Fruit fly (Drosophila melanogaster) whole organism, embryonic: ENCODE results near the gene Gyc88E.

Experiments
- Awh ChIP-seq: fragments of 200-800 bp; sonication (Bioruptor generic); IDR thresholded peaks from 2 replicates; pipeline ENCODE4, ENCODE4 v1.3.6; 2022; ENCODE audit warnings: missing biosample characterization, missing genetic modification characterization
- B-H1 ChIP-seq: fragments of 200-800 bp; sonication (Bioruptor generic); IDR thresholded peaks from 3 replicates; pipeline ENCODE4 v1.3.6; 2022; ENCODE audit warnings: missing biosample characterization, missing genetic modification characterization
- C15 ChIP-seq: fragments of 200-800 bp; sonication (Bioruptor generic); IDR thresholded peaks from 3 replicates; pipeline ENCODE4 v1.3.6; 2022; ENCODE audit warnings: missing biosample characterization, missing genetic modification characterization
- CG11504 ChIP-seq: fragments of 200-800 bp; sonication (Bioruptor generic); optimal IDR thresholded peaks from 3 replicates; lab custom pipeline; 2019; ENCODE audit warnings: missing biosample characterization, mild to moderate bottlenecking, missing genetic modification characterization, moderate library complexity
- CG13296 ChIP-seq: fragments of 200-800 bp; sonication (Bioruptor generic); optimal IDR thresholded peaks from 3 replicates; lab custom pipeline; 2018; ENCODE audit warnings: missing biosample characterization, mild to moderate bottlenecking, missing genetic modification characterization
- CG13624 ChIP-seq: fragments of 200-800 bp; sonication (Bioruptor generic); optimal IDR thresholded peaks from 2 replicates; lab custom pipeline; 2016; ENCODE audit warnings: missing biosample characterization, missing genetic modification characterization
- CG14441 ChIP-seq: fragments of 200-800 bp; sonication (Bioruptor generic); IDR thresholded peaks from 2 replicates; pipeline ENCODE4 v1.3.6; 2022; ENCODE audit warnings: missing biosample characterization, missing genetic modification characterization
- CG15514 ChIP-seq: fragments of 200-800 bp; sonication (Bioruptor generic); optimal IDR thresholded peaks from 3 replicates; lab custom pipeline; 2017; ENCODE audit warnings: missing biosample characterization, missing genetic modification characterization, mild to moderate bottlenecking, moderate library complexity, missing genetic modification reagents
- CG15601 ChIP-seq: fragments of 200-800 bp; sonication (Bioruptor generic); optimal IDR thresholded peaks from 3 replicates; lab custom pipeline; 2019; ENCODE audit warnings: missing biosample characterization, mild to moderate bottlenecking, missing genetic modification characterization, moderate library complexity
- CG1832 ChIP-seq: fragments of 200-800 bp; sonication (Bioruptor generic); optimal IDR thresholded peaks from 2 replicates; lab custom pipeline; 2017; ENCODE audit warnings: missing biosample characterization, mild to moderate bottlenecking, missing genetic modification characterization, inconsistent platforms
- CG33557 ChIP-seq: fragments of 200-800 bp; sonication (Bioruptor generic); optimal IDR thresholded peaks from 2 replicates; lab custom pipeline; 2019; ENCODE audit warnings: missing biosample characterization, mild to moderate bottlenecking, missing genetic modification characterization, moderate library complexity
- CG5180 ChIP-seq: fragments of 200-800 bp; sonication (Bioruptor generic); optimal IDR thresholded peaks from 3 replicates; lab custom pipeline; 2017; ENCODE audit warnings: missing biosample characterization, missing genetic modification characterization, mild to moderate bottlenecking, moderate library complexity, missing genetic modification reagents
- CG6272 ChIP-seq: fragments of 200-800 bp; sonication (Bioruptor generic); IDR thresholded peaks from 2 replicates; pipeline ENCODE4 v1.3.6; 2022; ENCODE audit warnings: missing biosample characterization, missing genetic modification characterization
- CG6683 ChIP-seq: fragments of 200-800 bp; sonication (Bioruptor generic); optimal IDR thresholded peaks from 2 replicates; lab custom pipeline; 2017; ENCODE audit warnings: missing biosample characterization, mild to moderate bottlenecking, missing genetic modification characterization, missing genetic modification reagents
- CG7357 ChIP-seq: fragments of 200-800 bp; sonication (Bioruptor generic); IDR thresholded peaks from 3 replicates; pipeline ENCODE4 v1.3.6; 2022; ENCODE audit warnings: missing biosample characterization, missing genetic modification characterization
- CG9727 ChIP-seq: fragments of 200-800 bp; sonication (Bioruptor generic); optimal IDR thresholded peaks from 3 replicates; lab custom pipeline; 2017; ENCODE audit warnings: missing biosample characterization, mild to moderate bottlenecking, missing genetic modification characterization
- CG9876 ChIP-seq: fragments of 200-800 bp; sonication (Bioruptor generic); optimal IDR thresholded peaks from 2 replicates; lab custom pipeline; 2016; ENCODE audit warnings: missing biosample characterization, missing genetic modification characterization
- CG9932 ChIP-seq: fragments of 200-800 bp; sonication (Bioruptor generic); IDR thresholded peaks from 2 replicates; pipeline ENCODE4 v1.3.6; 2022; ENCODE audit warnings: missing biosample characterization, missing genetic modification characterization
- Dad ChIP-seq: fragments of 200-800 bp; sonication (Bioruptor generic); optimal IDR thresholded peaks from 3 replicates; lab custom pipeline; 2016; ENCODE audit warnings: missing biosample characterization, missing genetic modification characterization
- Dip3 ChIP-seq: fragments of 200-800 bp; sonication (Bioruptor generic); optimal IDR thresholded peaks from 3 replicates; lab custom pipeline; 2016; ENCODE audit warnings: missing biosample characterization, missing genetic modification characterization
- Dll ChIP-seq: fragments of 200-800 bp; sonication (Bioruptor generic); IDR thresholded peaks from 4 replicates; pipeline ENCODE4 v1.3.6; 2022; ENCODE audit warnings: missing biosample characterization, missing genetic modification characterization; ENCODE audit not compliant: partially characterized antibody
- Gug ChIP-seq: fragments of 200-800 bp; sonication (Bioruptor generic); IDR thresholded peaks from 4 replicates; pipeline ENCODE4 v1.3.6; 2022; ENCODE audit warnings: missing biosample characterization, missing genetic modification characterization
- Hmx ChIP-seq: fragments of 200-800 bp; sonication (Bioruptor generic); optimal IDR thresholded peaks from 2 replicates; lab custom pipeline; 2016; ENCODE audit warnings: missing biosample characterization, missing genetic modification characterization
- Hr78 ChIP-seq, 2 experiments: fragments of 200-800 bp in 1 of 2; fragments of >200 bp in 1 of 2; sonication (Bioruptor generic) in 1 of 2; optimal IDR thresholded peaks; 2 replicates each; lab custom pipeline; 2017 to 2019; ENCODE audit warnings: missing biosample characterization in 2 of 2, missing genetic modification characterization in 2 of 2, mild to moderate bottlenecking in 1 of 2, moderate library complexity in 1 of 2
- MESR4 ChIP-seq: fragments of 200-800 bp; sonication (Bioruptor generic); optimal IDR thresholded peaks from 2 replicates; lab custom pipeline; 2018; ENCODE audit warnings: missing biosample characterization, mild to moderate bottlenecking, missing genetic modification characterization, moderate library complexity
- Meics ChIP-seq: fragments of 200-800 bp; sonication (Bioruptor generic); optimal IDR thresholded peaks from 2 replicates; lab custom pipeline; 2017; ENCODE audit warnings: missing biosample characterization, mild to moderate bottlenecking, missing genetic modification characterization
- Myb ChIP-seq: fragments of 200-800 bp; sonication (Bioruptor generic); optimal IDR thresholded peaks from 2 replicates; lab custom pipeline; 2016; ENCODE audit warnings: missing biosample characterization, missing genetic modification characterization
- NC2α ChIP-seq: fragments of 200-800 bp; sonication (Bioruptor generic); optimal IDR thresholded peaks from 2 replicates; lab custom pipeline; 2016; ENCODE audit warnings: missing biosample characterization, missing genetic modification characterization
- Ptx1 ChIP-seq: fragments of 200-800 bp; sonication (Bioruptor generic); IDR thresholded peaks from 2 replicates; pipeline ENCODE4 v1.3.6; 2022; ENCODE audit warnings: missing biosample characterization, missing genetic modification characterization
- Ravus ChIP-seq: fragments of 200-800 bp; sonication (Bioruptor generic); IDR thresholded peaks from 2 replicates; pipeline ENCODE4 v1.3.6; 2022; ENCODE audit warnings: missing biosample characterization, missing genetic modification characterization
- Ssrp ChIP-seq: fragments of 200-800 bp; sonication (Bioruptor generic); optimal IDR thresholded peaks from 2 replicates; lab custom pipeline; 2018; ENCODE audit warnings: missing biosample characterization, mild to moderate bottlenecking, missing genetic modification characterization, moderate library complexity
- Xrp1 ChIP-seq: fragments of 200-800 bp; sonication (Bioruptor generic); IDR thresholded peaks from 2 replicates; pipeline ENCODE4 v1.3.6; 2022; ENCODE audit warnings: missing biosample characterization, missing genetic modification characterization
- YL-1 ChIP-seq: fragments of 200-800 bp; sonication (Bioruptor generic); optimal IDR thresholded peaks from 3 replicates; lab custom pipeline; 2017; ENCODE audit warnings: missing biosample characterization, mild to moderate bottlenecking, missing genetic modification characterization
- bowl ChIP-seq: fragments of 200-800 bp; sonication (Bioruptor generic); IDR thresholded peaks from 2 replicates; pipeline ENCODE4 v1.3.6; 2022; ENCODE audit warnings: missing biosample characterization, missing genetic modification characterization
- chn ChIP-seq: fragments of 200-800 bp; sonication (Bioruptor generic); optimal IDR thresholded peaks from 2 replicates; lab custom pipeline; 2016; ENCODE audit warnings: missing biosample characterization, missing genetic modification characterization
- esg ChIP-seq: fragments of 200-800 bp; sonication (Bioruptor generic); conservative IDR thresholded peaks from 2 replicates; pipeline ENCODE4 v1.3.6; 2022; ENCODE audit warnings: missing biosample characterization, missing genetic modification characterization
- ewg ChIP-seq: fragments of 200-800 bp; sonication (Bioruptor generic); optimal IDR thresholded peaks from 3 replicates; lab custom pipeline; 2017; ENCODE audit warnings: mild to moderate bottlenecking, missing biosample characterization, missing genetic modification reagents, missing genetic modification characterization
- gem ChIP-seq: fragments of 200-800 bp; sonication (Bioruptor generic); optimal IDR thresholded peaks from 2 replicates; lab custom pipeline; 2019; ENCODE audit warnings: missing biosample characterization, mild to moderate bottlenecking, missing genetic modification characterization, moderate library complexity
- gsb ChIP-seq: fragments of 200-800 bp; sonication (Bioruptor generic); IDR thresholded peaks from 2 replicates; pipeline ENCODE4 v1.3.6; 2022; ENCODE audit warnings: missing biosample characterization, missing genetic modification characterization
- her ChIP-seq: fragments of 200-800 bp; sonication (Bioruptor generic); optimal IDR thresholded peaks from 2 replicates; lab custom pipeline; 2016; ENCODE audit warnings: missing biosample characterization, missing genetic modification characterization
- hkb ChIP-seq, 2 experiments: fragments of 200-800 bp in 1 of 2; fragments of >200 bp in 1 of 2; sonication (Bioruptor generic) in 1 of 2; IDR thresholded peaks in 1 of 2; optimal IDR thresholded peaks in 1 of 2; 2 replicates each; pipeline versions ENCODE4 v1.3.6 to Lab custom; 2017 to 2022; ENCODE audit warnings: missing biosample characterization in 1 of 2, missing genetic modification characterization in 1 of 2
- oc ChIP-seq: fragments of 200-800 bp; sonication (Bioruptor generic); optimal IDR thresholded peaks from 2 replicates; lab custom pipeline; 2018; ENCODE audit warnings: missing biosample characterization, mild to moderate bottlenecking, missing genetic modification characterization, moderate library complexity
- org-1 ChIP-seq: fragments of 200-800 bp; sonication (Bioruptor generic); optimal IDR thresholded peaks from 2 replicates; lab custom pipeline; 2017; ENCODE audit warnings: missing biosample characterization, missing genetic modification characterization
- p53 ChIP-seq: fragments of 200-800 bp; sonication (Bioruptor generic); optimal IDR thresholded peaks from 2 replicates; lab custom pipeline; 2016; ENCODE audit warnings: missing biosample characterization, missing genetic modification characterization
- sim ChIP-seq: fragments of 200-800 bp; sonication (Bioruptor generic); IDR thresholded peaks from 2 replicates; pipeline ENCODE4 v1.3.6; 2022; ENCODE audit warnings: missing biosample characterization, missing genetic modification characterization
- so ChIP-seq: fragments of 200-800 bp; sonication (Bioruptor generic); IDR thresholded peaks from 3 replicates; pipeline ENCODE4 v1.3.6; 2022; ENCODE audit warnings: missing biosample characterization, missing genetic modification characterization
- ssp ChIP-seq: fragments of 200-800 bp; sonication (Bioruptor generic); IDR thresholded peaks from 2 replicates; pipeline ENCODE4 v1.3.6; 2022; ENCODE audit warnings: missing biosample characterization, missing genetic modification characterization
- stc ChIP-seq: fragments of 200-800 bp; sonication (Bioruptor generic); IDR thresholded peaks from 2 replicates; pipeline ENCODE4 v1.3.6; 2022; ENCODE audit warnings: missing biosample characterization, missing genetic modification characterization
- vvl ChIP-seq: fragments of 200-800 bp; sonication (Bioruptor generic); IDR thresholded peaks from 2 replicates; pipeline ENCODE4 v1.3.6; 2022; ENCODE audit warnings: missing biosample characterization, missing genetic modification characterization

The Gyc88E gene

DNA sequence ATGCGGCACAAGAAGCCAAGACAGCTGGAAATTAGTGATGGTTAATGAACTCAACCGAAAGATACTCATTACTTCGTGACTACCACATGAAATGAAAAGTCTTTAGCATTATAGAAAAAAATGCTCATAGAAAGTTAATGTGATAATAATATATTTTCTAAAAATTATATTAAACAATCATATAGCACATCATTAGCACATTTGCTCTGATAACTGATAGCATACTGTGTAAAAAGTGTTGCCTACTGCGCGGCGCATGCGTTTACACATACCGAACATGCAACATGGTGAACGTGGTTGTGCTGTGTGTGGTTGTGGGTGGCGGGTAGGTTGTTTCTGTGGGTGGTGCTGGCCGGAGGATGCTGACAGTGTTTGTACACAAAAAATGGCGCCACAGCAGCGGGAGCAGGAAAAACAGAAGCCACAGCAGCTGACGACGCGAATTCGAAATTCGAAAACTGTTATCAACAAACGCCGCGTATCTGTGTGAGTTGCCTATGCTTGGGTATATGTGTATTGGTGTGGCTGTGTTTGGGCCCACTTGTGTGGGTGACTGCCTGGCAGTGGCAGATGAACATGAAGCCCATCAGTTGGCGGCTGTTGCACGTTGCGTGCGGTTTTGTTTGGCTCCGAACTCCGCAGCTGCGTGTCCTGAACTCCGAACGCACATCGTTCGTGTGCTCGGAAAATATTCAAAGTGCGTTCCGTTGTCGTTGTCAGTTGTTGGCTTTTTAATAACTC lies at the start of gene Gyc88E (continued):
- TF ChIP-seq Myb, result no peak
- TF ChIP-seq Meics (GFP tag; lab: Kevin White, UChicago), result peak; percentile 41
- TF ChIP-seq CG13624 (GFP tag; lab: Kevin White, UChicago), result no peak
- peak; percentile 77 for TF ChIP-seq Ptx1 (GFP tag; lab: Robert Waterston, UW)
- no peak for TF ChIP-seq org-1 (GFP tag; lab: Kevin White, UChicago)
- no peak for TF ChIP-seq bowl (GFP tag; lab: Robert Waterston, UW)
- TF ChIP-seq Dll (GFP tag; lab: Robert Waterston, UW), result no peak
- no peak for TF ChIP-seq Dad (GFP tag; lab: Kevin White, UChicago)
- no peak for TF ChIP-seq C15 (GFP tag; lab: Robert Waterston, UW)
- TF ChIP-seq Xrp1 (GFP tag; lab: Robert Waterston, UW), result peak; percentile 65; the same call in 1 of the 2 replicates
- no peak for TF ChIP-seq her
- TF ChIP-seq Ravus (GFP tag; lab: Robert Waterston, UW), result no peak
- no peak for TF ChIP-seq esg (GFP tag; lab: Robert Waterston, UW)
- TF ChIP-seq sim (GFP tag; lab: Robert Waterston, UW), result no peak
- TF ChIP-seq Gug, result 0 out of 4 replicates have a peak, but pooled peaks have one; percentile 23
- TF ChIP-seq CG14441 (GFP tag; lab: Robert Waterston, UW), result peak; percentile 76
- TF ChIP-seq Ssrp (tag; lab: Kevin White, UChicago), result no peak
- no peak for TF ChIP-seq CG15514 (GFP tag; lab: Kevin White, UChicago)
- TF ChIP-seq vvl, result peak; percentile 71
- TF ChIP-seq CG7357 (GFP tag; lab: Robert Waterston, UW), result peak; percentile 48; the same call in 1 of the 3 replicates
- no peak for TF ChIP-seq CG9876 (GFP tag; lab: Kevin White, UChicago)
- TF ChIP-seq p53 (GFP tag; lab: Kevin White, UChicago), result no peak
- no peak for TF ChIP-seq so
- no peak for TF ChIP-seq CG15601
- TF ChIP-seq hkb (optimal IDR thresholded peaks at IDR 0.05; lab: Kevin White, UChicago), result no peak
- TF ChIP-seq hkb (GFP tag; IDR thresholded peaks at IDR 0.05; lab: Robert Waterston, UW), result peak; percentile 63
- peak; percentile 42 for TF ChIP-seq CG6272
- peak; percentile 36; the same call in 1 of the 2 replicates for TF ChIP-seq gsb (GFP tag; lab: Robert Waterston, UW)
- peak; percentile 39 for TF ChIP-seq CG11504 (tag; lab: Kevin White, UChicago)
- TF ChIP-seq YL-1 (GFP tag; lab: Kevin White, UChicago), result no peak
- TF ChIP-seq CG9932 (GFP tag; lab: Robert Waterston, UW), result peak; percentile 30; the same call in 1 of the 2 replicates
- no peak for TF ChIP-seq chn
- 0 out of 2 replicates have a peak, but pooled peaks have one; percentile 47 for TF ChIP-seq Awh (GFP tag; lab: Robert Waterston, UW)
- TF ChIP-seq Hmx, result no peak
- TF ChIP-seq B-H1, result peak; percentile 54; the same call in 2 of the 3 replicates
- TF ChIP-seq NC2α, result no peak
- TF ChIP-seq stc, result peak; percentile 68
- TF ChIP-seq CG1832, result no peak
- TF ChIP-seq oc (tag; lab: Kevin White, UChicago), result no peak
- no peak for TF ChIP-seq Dip3 (GFP tag; lab: Kevin White, UChicago)
- TF ChIP-seq CG13296 (GFP tag; lab: Kevin White, UChicago), result peak; percentile 55
- no peak for TF ChIP-seq Hr78 (GFP tag; optimal IDR thresholded peaks at IDR 0.05; lab: Kevin White, UChicago)
- TF ChIP-seq CG5180 (GFP tag; lab: Kevin White, UChicago), result peak; percentile 93
- peak; percentile 69 for TF ChIP-seq ewg (GFP tag; lab: Kevin White, UChicago)
- peak; percentile 35 for TF ChIP-seq gem (tag; lab: Kevin White, UChicago)
- no peak for TF ChIP-seq CG33557 (GFP tag; lab: Kevin White, UChicago)
- no peak for TF ChIP-seq MESR4 (GFP tag; lab: Kevin White, UChicago)
- TF ChIP-seq ssp (GFP tag; lab: Robert Waterston, UW), result peak; percentile 40; the same call in 1 of the 2 replicates
- TF ChIP-seq CG6683, result no peak
- peak; percentile 13 for TF ChIP-seq CG9727 (GFP tag; lab: Kevin White, UChicago)
